Worm (Caenorhabditis elegans) whole organism, young adult: ENCODE data around the gene F55C9.6.
"Not testable (repeated sequence)": the region's sequence is repeated elsewhere in the genome, so short reads cannot be mapped to it uniquely, and the experiment has no call there.

Source experiments
- F10E7.11 ChIP-seq: sonication (generic microtip); optimal IDR thresholded peaks from 2 replicates; lab custom pipeline; 2017; ENCODE audit warnings: mild to moderate bottlenecking, missing genetic modification characterization, moderate library complexity, missing compliant biosample characterization
- F23B12.7 ChIP-seq: sonication (generic microtip); optimal IDR thresholded peaks from 2 replicates; lab custom pipeline; 2017; ENCODE audit warnings: missing genetic modification characterization, mild to moderate bottlenecking, missing compliant biosample characterization, antibody characterized with exemption, moderate library complexity; ENCODE audit not compliant: insufficient read depth
- K11D2.4 ChIP-seq: fragments of 200-800 bp; sonication (Bioruptor generic); IDR thresholded peaks from 2 replicates; pipeline ENCODE4 v1.3.6; 2022; ENCODE audit warnings: missing genetic modification reagents, missing genetic modification characterization, missing compliant biosample characterization
- T26A5.8 ChIP-seq: sonication (generic microtip); optimal IDR thresholded peaks from 2 replicates; lab custom pipeline; 2016; ENCODE audit warnings: missing genetic modification characterization, missing compliant biosample characterization
- Y53G8AR.9 ChIP-seq: fragments of 200-800 bp; sonication (Bioruptor generic); conservative IDR thresholded peaks from 2 replicates; pipeline ENCODE4 v1.3.6; 2022; ENCODE audit warnings: missing genetic modification reagents, missing genetic modification characterization, missing compliant biosample characterization
- Y67H2A.10 ChIP-seq: fragments of 200-800 bp; sonication (Bioruptor generic); conservative IDR thresholded peaks from 2 replicates; pipeline ENCODE4 v1.3.6; 2022; ENCODE audit warnings: missing genetic modification reagents, missing genetic modification characterization, missing compliant biosample characterization
- ZK185.1 ChIP-seq: sonication (generic microtip); optimal IDR thresholded peaks from 2 replicates; lab custom pipeline; 2016; ENCODE audit warnings: mild to moderate bottlenecking, missing genetic modification characterization, missing compliant biosample characterization; ENCODE audit not compliant: poor library complexity, severe bottlenecking
- athp-1 ChIP-seq: sonication (generic microtip); optimal IDR thresholded peaks from 2 replicates; lab custom pipeline; 2017; ENCODE audit warnings: mild to moderate bottlenecking, missing genetic modification characterization, missing compliant biosample characterization
- ccch-3 ChIP-seq: fragments of 200-800 bp; sonication (Bioruptor generic); optimal IDR thresholded peaks from 2 replicates; lab custom pipeline; 2018; ENCODE audit warnings: mild to moderate bottlenecking, missing genetic modification characterization, missing compliant biosample characterization
- cebp-1 ChIP-seq, 2 experiments: fragments of 200-800 bp in 1 of 2; sonication (Bioruptor generic) in 1 of 2; sonication (generic microtip) in 1 of 2; IDR thresholded peaks in 1 of 2; optimal IDR thresholded peaks in 1 of 2; 2 replicates each; pipeline versions ENCODE4 v1.3.6 to Lab custom; 2017 to 2022; ENCODE audit warnings: missing compliant biosample characterization in 2 of 2, missing genetic modification characterization in 2 of 2, mild to moderate bottlenecking in 1 of 2, missing genetic modification reagents in 1 of 2, moderate library complexity in 1 of 2
- ceh-27 ChIP-seq: fragments of 200-800 bp; sonication (Bioruptor generic); optimal IDR thresholded peaks from 2 replicates; lab custom pipeline; 2018; ENCODE audit warnings: mild to moderate bottlenecking, missing genetic modification characterization, moderate library complexity, missing compliant biosample characterization
- egl-44 ChIP-seq: fragments of 200-800 bp; sonication (Bioruptor generic); IDR thresholded peaks from 2 replicates; pipeline ENCODE4 v1.3.6; 2022; ENCODE audit warnings: missing genetic modification reagents, missing genetic modification characterization, missing compliant biosample characterization
- egrh-3 ChIP-seq: fragments of 200-800 bp; sonication (Bioruptor generic); IDR thresholded peaks from 2 replicates; pipeline ENCODE4 v1.3.6; 2022; ENCODE audit warnings: missing genetic modification reagents, missing genetic modification characterization, missing compliant biosample characterization
- ets-4 ChIP-seq: fragments of 200-800 bp; sonication (Bioruptor generic); optimal IDR thresholded peaks from 2 replicates; lab custom pipeline; 2018; ENCODE audit warnings: mild to moderate bottlenecking, missing genetic modification characterization, missing compliant biosample characterization
- hlh-12 ChIP-seq: sonication (generic microtip); optimal IDR thresholded peaks from 2 replicates; lab custom pipeline; 2016; ENCODE audit warnings: missing genetic modification characterization, missing compliant biosample characterization
- hlh-26 ChIP-seq: fragments of 200-800 bp; sonication (Bioruptor generic); conservative IDR thresholded peaks from 2 replicates; pipeline ENCODE4 v1.3.6; 2022; ENCODE audit warnings: missing genetic modification reagents, missing genetic modification characterization, missing compliant biosample characterization
- hrde-1 ChIP-seq: sonication (generic microtip); optimal IDR thresholded peaks from 2 replicates; lab custom pipeline; 2016; ENCODE audit warnings: missing genetic modification characterization, mild to moderate bottlenecking, missing compliant biosample characterization, moderate library complexity, missing genotype, missing genetic modification reagents, borderline replicate concordance
- lin-26 ChIP-seq: fragments of 200-800 bp; sonication (Bioruptor generic); IDR thresholded peaks from 2 replicates; pipeline ENCODE4 v1.3.6; 2022; ENCODE audit warnings: missing genetic modification reagents, missing genetic modification characterization, missing compliant biosample characterization
- lin-35 ChIP-seq, 3 experiments: fragments of 150-350 bp in 2 of 3; sonication (generic microtip) in 1 of 3; optimal IDR thresholded peaks; 2 replicates each; lab custom pipeline; 2014 to 2018; ENCODE audit warnings: missing biosample characterization in 3 of 3, missing genetic modification characterization in 3 of 3, missing genetic modification reagents in 3 of 3
- lsl-1 ChIP-seq: fragments of 200-800 bp; sonication (Bioruptor generic); optimal IDR thresholded peaks from 2 replicates; lab custom pipeline; 2018; ENCODE audit warnings: mild to moderate bottlenecking, missing genetic modification characterization, moderate library complexity, missing compliant biosample characterization
- lsy-27 ChIP-seq: sonication (generic microtip); optimal IDR thresholded peaks from 2 replicates; lab custom pipeline; 2017; ENCODE audit warnings: missing genetic modification characterization, mild to moderate bottlenecking, missing compliant biosample characterization, antibody characterized with exemption, missing genotype, borderline replicate concordance; ENCODE audit not compliant: insufficient read depth
- madf-10 ChIP-seq: sonication (generic microtip); optimal IDR thresholded peaks from 2 replicates; lab custom pipeline; 2016; ENCODE audit warnings: mild to moderate bottlenecking, missing genetic modification characterization, missing compliant biosample characterization
- madf-6 ChIP-seq: fragments of 200-800 bp; sonication (Bioruptor generic); IDR thresholded peaks from 2 replicates; pipeline ENCODE4 v1.3.6; 2022; ENCODE audit warnings: missing genetic modification reagents, missing genetic modification characterization, missing compliant biosample characterization
- mxl-1 ChIP-seq: sonication (generic microtip); optimal IDR thresholded peaks from 2 replicates; lab custom pipeline; 2016; ENCODE audit warnings: missing genetic modification characterization, missing compliant biosample characterization
- nhr-120 ChIP-seq: fragments of 200-800 bp; sonication (Bioruptor generic); IDR thresholded peaks from 2 replicates; pipeline ENCODE4 v1.3.6; 2022; ENCODE audit warnings: missing genetic modification characterization, missing compliant biosample characterization
- pha-4 ChIP-seq: fragments of 150-350 bp; sonication (generic microtip); optimal IDR thresholded peaks from 2 replicates; lab custom pipeline; 2014; ENCODE audit warnings: missing biosample characterization, missing genetic modification reagents, missing genetic modification characterization
- rpc-1 ChIP-seq, 2 experiments: fragments of 150-350 bp in 1 of 2; sonication (generic microtip) in 1 of 2; optimal IDR thresholded peaks; 2 replicates each; lab custom pipeline; 2014 to 2018; ENCODE audit warnings: missing biosample characterization in 1 of 2, missing genetic modification characterization in 1 of 2, missing genetic modification reagents in 1 of 2, missing genotype in 1 of 2
- sea-2 ChIP-seq: fragments of 200-800 bp; sonication (Bioruptor generic); IDR thresholded peaks from 2 replicates; pipeline ENCODE4 v1.3.6; 2022; ENCODE audit warnings: missing genetic modification characterization, missing compliant biosample characterization
- somi-1 ChIP-seq: fragments of 200-800 bp; sonication (Bioruptor generic); optimal IDR thresholded peaks from 2 replicates; lab custom pipeline; 2018; ENCODE audit warnings: mild to moderate bottlenecking, missing genetic modification characterization, missing compliant biosample characterization
- sptf-2 ChIP-seq: fragments of 200-800 bp; sonication (Bioruptor generic); optimal IDR thresholded peaks from 2 replicates; lab custom pipeline; 2018; ENCODE audit warnings: mild to moderate bottlenecking, missing genetic modification characterization, missing compliant biosample characterization
- zfh-2 ChIP-seq: fragments of 200-800 bp; sonication (Bioruptor generic); conservative IDR thresholded peaks from 2 replicates; pipeline ENCODE4 v1.3.6; 2022; ENCODE audit warnings: missing genetic modification reagents, missing genetic modification characterization, missing compliant biosample characterization
- ztf-28 ChIP-seq: fragments of 200-800 bp; sonication (Bioruptor generic); IDR thresholded peaks from 2 replicates; pipeline ENCODE4 v1.3.6; 2022; ENCODE audit warnings: missing genetic modification reagents, missing genetic modification characterization, missing compliant biosample characterization
- ztf-6 ChIP-seq: fragments of 200-800 bp; sonication (Bioruptor generic); IDR thresholded peaks from 2 replicates; pipeline ENCODE4 v1.3.6; 2022; ENCODE audit warnings: missing genetic modification reagents, missing genetic modification characterization, missing compliant biosample characterization

F55C9.6 gene

ce11 chrV:19279888-19280287 is 16.7 kb downstream of the F55C9.6 start, which contains the start of gene F21D9.8:
Gene F21D9.8, minus strand, starts transcription at chrV:19279988.
- TF ChIP-seq cebp-1 (GFP tag; IDR thresholded peaks at IDR 0.05; lab: Robert Waterston, UW) (no peak), cebp-1 (tag; optimal IDR thresholded peaks at IDR 0.05; lab: Kevin White, UChicago) (no peak), F23B12.7 (tag; lab: Kevin White, UChicago) (no peak), ztf-6 (GFP tag; lab: Robert Waterston, UW) (no peak), Y53G8AR.9 (no peak), T26A5.8 (tag; lab: Kevin White, UChicago) (no peak), F10E7.11 (tag; lab: Kevin White, UChicago) (no peak), madf-10 (no peak), madf-6 (GFP tag; lab: Robert Waterston, UW) (no peak), K11D2.4 (no peak), ZK185.1 (no peak), ccch-3 (GFP tag; lab: Kevin White, UChicago) (no peak)

DNA sequence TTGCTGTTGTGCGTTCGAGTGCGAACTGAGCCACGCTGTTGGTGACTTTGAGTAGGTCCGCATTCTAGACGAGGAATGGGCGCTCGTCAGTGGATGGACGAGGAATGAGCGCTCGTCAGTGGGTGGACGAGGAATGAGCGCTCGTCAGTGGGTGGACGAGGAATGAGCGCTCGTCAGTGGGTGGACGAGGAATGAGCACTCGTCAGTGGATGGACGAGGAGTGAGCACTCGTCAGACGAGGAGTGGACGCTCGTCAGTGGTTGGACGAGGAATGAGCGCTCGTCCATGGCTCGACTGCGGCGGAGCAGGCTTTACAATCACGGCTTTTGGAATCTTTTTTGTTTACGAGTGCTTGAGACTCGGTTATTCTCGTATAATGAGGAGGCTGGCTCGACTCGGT is 18.1 kb downstream of the F55C9.6 start:
- TF ChIP-seq somi-1 (no peak), K11D2.4 (no peak), zfh-2 (GFP tag; lab: Robert Waterston, UW) (peak; percentile 63; the same call in 1 of the 2 replicates), egrh-3 (GFP tag; lab: Robert Waterston, UW) (peak; percentile 23; the same call in 1 of the 2 replicates), Y67H2A.10 (GFP tag; lab: Robert Waterston, UW) (no peak), sptf-2 (no peak), athp-1 (tag; lab: Kevin White, UChicago) (no peak), rpc-1 (optimal IDR thresholded peaks at IDR 0.05; lab: Kevin White, UChicago) (no peak), rpc-1 (tag; optimal IDR thresholded peaks at IDR 0.05; lab: Kevin White, UChicago) (no peak), pha-4 (tag; lab: Kevin White, UChicago) (no peak), mxl-1 (tag; lab: Kevin White, UChicago) (no peak)

DNA sequence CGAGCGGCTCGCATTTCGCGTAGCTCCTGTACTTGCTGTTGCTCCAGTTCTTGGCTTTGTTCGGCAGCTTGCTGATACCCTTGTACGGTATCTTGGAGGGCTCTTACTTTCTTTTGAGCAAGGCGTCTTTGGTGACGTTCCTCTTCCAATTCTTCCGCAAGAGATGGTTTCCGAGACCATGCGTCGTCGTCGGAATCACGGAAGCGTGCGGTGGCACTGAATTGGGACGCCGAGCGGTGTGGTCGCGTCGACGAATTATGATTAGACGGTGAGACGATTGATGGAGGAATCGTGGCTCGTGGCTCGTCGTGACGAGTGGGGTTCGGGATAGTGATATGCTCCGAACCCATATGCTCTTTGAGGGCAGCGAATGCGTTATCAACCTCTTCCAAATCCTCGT is 20.3 kb downstream of the F55C9.6 start:
- TF ChIP-seq ceh-27 (GFP tag; lab: Kevin White, UChicago) (no peak), sea-2 (GFP tag; lab: Robert Waterston, UW) (no peak), ets-4 (no peak), pha-4 (tag; lab: Kevin White, UChicago) (no peak), egl-44 (GFP tag; lab: Robert Waterston, UW) (no peak), lsl-1 (no peak), nhr-120 (0 out of 2 replicates have a peak, but pooled peaks have one; percentile 58), hlh-12 (tag; lab: Kevin White, UChicago) (no peak)

DNA sequence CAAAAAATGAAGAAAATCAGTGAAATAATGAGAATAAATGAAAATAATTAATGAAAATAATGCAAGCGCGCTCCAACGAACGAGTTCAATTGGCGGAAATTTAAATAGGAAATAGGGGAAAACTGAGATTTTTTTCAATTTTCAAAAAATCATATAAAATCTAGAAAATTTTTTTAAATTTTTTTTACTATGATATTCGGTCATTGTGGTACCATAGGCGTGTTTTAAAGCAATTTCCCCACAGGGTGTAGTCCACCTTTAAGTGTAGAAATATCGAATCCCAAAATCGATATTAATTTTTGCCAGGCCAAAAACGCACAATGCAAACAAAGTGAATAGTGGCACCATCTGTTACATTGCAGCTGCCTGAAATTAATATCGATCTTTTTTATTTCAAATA is 32.5 kb downstream of the F55C9.6 start, which contains the start of gene F21D9.1:
F21D9.1 (plus strand) TSS at position 301 of the 400 bp plus-strand sequence.
- not testable (repeated sequence) for TF ChIP-seq lin-35 (GFP tag; optimal IDR thresholded peaks at IDR 0.05; lab: Kevin White, UChicago); lsy-27 (tag; lab: Kevin White, UChicago); ztf-28 (GFP tag; lab: Robert Waterston, UW)

DNA sequence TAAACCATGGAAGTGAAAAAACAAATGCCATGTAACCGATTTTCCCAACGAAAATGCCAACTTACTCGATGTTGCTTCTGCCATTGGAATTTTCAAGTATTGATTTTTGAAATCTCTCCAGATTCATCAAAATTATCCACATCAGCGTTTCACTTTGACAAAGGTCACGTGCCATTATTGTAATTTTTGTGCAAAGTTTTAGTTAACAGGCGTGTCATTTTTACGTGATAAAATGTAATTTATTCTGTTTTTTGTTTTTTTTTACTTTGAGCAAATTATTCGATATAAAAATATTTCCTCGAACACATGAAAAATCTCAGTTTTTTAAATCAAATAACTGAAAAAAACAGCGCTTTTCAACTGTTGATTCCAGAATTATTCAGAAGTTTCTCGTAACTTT is 34.3 kb downstream of the F55C9.6 start, which contains the start of gene F21D9.2:
F21D9.2 (minus strand) TSS at position 101 of the 400 bp plus-strand sequence.
- no peak for TF ChIP-seq lin-26 (GFP tag; lab: Robert Waterston, UW)
- no peak for TF ChIP-seq hlh-26
- no peak for TF ChIP-seq hrde-1 (tag; lab: Kevin White, UChicago)
